Worm (Caenorhabditis elegans): ENCODE results near the gene K02F6.7.

DNA sequence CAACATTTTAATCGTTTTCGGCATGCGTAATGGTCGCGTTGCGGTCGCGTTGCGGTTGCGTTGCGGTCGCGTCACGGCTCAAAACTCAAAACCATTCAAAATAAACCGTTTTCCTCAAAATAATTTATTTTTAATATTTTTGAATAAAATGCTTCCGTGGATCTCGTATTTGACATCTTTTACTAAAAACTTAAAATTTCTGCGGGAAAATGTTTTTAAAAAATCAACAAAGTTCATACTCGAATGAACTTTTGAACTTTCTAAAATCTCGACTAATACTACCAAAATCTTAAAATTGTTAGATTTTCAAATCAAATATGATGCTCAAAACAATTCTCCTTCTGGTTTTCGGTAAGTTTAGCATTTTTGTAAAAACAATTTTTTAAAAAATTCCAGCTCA, 56.0 kb downstream of the K02F6.7 start, which contains the start of gene F53G2.2:
- TF ChIP-seq fos-1 (tag; optimal IDR thresholded peaks at IDR 0.05) (no peak), skn-1 (tag; optimal IDR thresholded peaks at IDR 0.05) (no peak), F13H6.1 (tag; optimal IDR thresholded peaks at IDR 0.05) (no peak)
